Worm (Caenorhabditis elegans): ENCODE measurements around the gene F09E5.3.

Gene F09E5.3

ce11 chrII:5373275-5374047 lies at the start of gene F09E5.3, which contains the start of gene agt-2:
F09E5.3 (plus strand) TSS chrII:5373997.
agt-2 (minus strand) TSS chrII:5373827.
- TF ChIP-seq ceh-14 (tag; optimal IDR thresholded peaks at IDR 0.05) = no peak
- no peak for TF ChIP-seq hlh-6 (tag; optimal IDR thresholded peaks at IDR 0.05)
- TF ChIP-seq madf-2 (tag; optimal IDR thresholded peaks at IDR 0.05) = peak; percentile 39
- no peak for TF ChIP-seq mec-3 (tag; optimal IDR thresholded peaks at IDR 0.05; ENCODE audit: borderline replicate concordance)
- TF ChIP-seq nhr-11 (tag; optimal IDR thresholded peaks at IDR 0.05) = no peak
- no peak for TF ChIP-seq hlh-8 (tag; optimal IDR thresholded peaks at IDR 0.05)
- no peak for TF ChIP-seq C08G9.2 (tag; optimal IDR thresholded peaks at IDR 0.05)
- TF ChIP-seq ets-4 (tag; optimal IDR thresholded peaks at IDR 0.05) = peak; percentile 47
- peak; percentile 31 for TF ChIP-seq ref-2 (tag; optimal IDR thresholded peaks at IDR 0.05)
- TF ChIP-seq odd-2 (tag; optimal IDR thresholded peaks at IDR 0.05) = no peak
- TF ChIP-seq pqm-1 (tag; optimal IDR thresholded peaks at IDR 0.05) = no peak
- TF ChIP-seq pha-2 (tag; optimal IDR thresholded peaks at IDR 0.05) = no peak
- no peak for TF ChIP-seq pag-3 (tag; optimal IDR thresholded peaks at IDR 0.05; ENCODE audit: borderline replicate concordance)
- no peak for TF ChIP-seq lin-11 (tag; optimal IDR thresholded peaks at IDR 0.05)
- peak; percentile 42 for TF ChIP-seq hlh-30 (tag; optimal IDR thresholded peaks at IDR 0.05; ENCODE audit: insufficient read depth)
- TF ChIP-seq pros-1 (tag; optimal IDR thresholded peaks at IDR 0.05) = no peak
- no peak for TF ChIP-seq dmd-4 (tag; optimal IDR thresholded peaks at IDR 0.05; ENCODE audit: borderline replicate concordance)
- no peak for TF ChIP-seq eyg-1 (tag; optimal IDR thresholded peaks at IDR 0.05)
- peak; percentile 57 for TF ChIP-seq ceh-34 (tag; optimal IDR thresholded peaks at IDR 0.05)
- no peak for TF ChIP-seq elt-4 (tag; optimal IDR thresholded peaks at IDR 0.05)
- TF ChIP-seq unc-42 (tag; optimal IDR thresholded peaks at IDR 0.05) = peak; percentile 65
- TF ChIP-seq ceh-48 (tag; optimal IDR thresholded peaks at IDR 0.05) = peak; percentile 40
- no peak for TF ChIP-seq che-1 (tag; optimal IDR thresholded peaks at IDR 0.05)
- no peak for TF ChIP-seq hlh-15 (tag; optimal IDR thresholded peaks at IDR 0.05)
- no peak for TF ChIP-seq K09A11.1 (tag; optimal IDR thresholded peaks at IDR 0.05; ENCODE audit: insufficient read depth)
- no peak for TF ChIP-seq sox-4 (tag; optimal IDR thresholded peaks at IDR 0.05)
- TF ChIP-seq zip-5 (tag; optimal IDR thresholded peaks at IDR 0.05) = no peak
- TF ChIP-seq ceh-2 (tag; optimal IDR thresholded peaks at IDR 0.05) = peak; percentile 7
- no peak for TF ChIP-seq gmeb-2 (tag; optimal IDR thresholded peaks at IDR 0.05)
- no peak for TF ChIP-seq npax-4 (tag; optimal IDR thresholded peaks at IDR 0.05)
- no peak for TF ChIP-seq K02D7.2 (tag; optimal IDR thresholded peaks at IDR 0.05)
- TF ChIP-seq unc-3 (GFP tag; conservative IDR thresholded peaks at IDR 0.05) = no peak
- no peak for TF ChIP-seq unc-3 (tag; optimal IDR thresholded peaks at IDR 0.05)
- TF ChIP-seq ceh-19 (GFP tag; optimal IDR thresholded peaks at IDR 0.05) = no peak
- TF ChIP-seq Y22D7AL.16 (tag; optimal IDR thresholded peaks at IDR 0.05) = peak; percentile 1
- TF ChIP-seq fax-1 (tag; optimal IDR thresholded peaks at IDR 0.05) = no peak
- no peak for TF ChIP-seq nhr-232 (tag; optimal IDR thresholded peaks at IDR 0.05)
- TF ChIP-seq pax-1 (tag; optimal IDR thresholded peaks at IDR 0.05) = no peak
- TF ChIP-seq ceh-30 (tag; optimal IDR thresholded peaks at IDR 0.05) = peak; percentile 92
- no peak for TF ChIP-seq lim-6 (tag; optimal IDR thresholded peaks at IDR 0.05)
- no peak for TF ChIP-seq syd-9 (tag; optimal IDR thresholded peaks at IDR 0.05)
- no peak for TF ChIP-seq T23F11.4 (GFP tag; optimal IDR thresholded peaks at IDR 0.05)
- TF ChIP-seq sox-2 (GFP tag; IDR thresholded peaks at IDR 0.05) = no peak
- TF ChIP-seq unc-55 (GFP tag; optimal IDR thresholded peaks at IDR 0.05) = peak; percentile 8
- TF ChIP-seq pha-4 (tag; optimal IDR thresholded peaks at IDR 0.05) = no peak
- TF ChIP-seq ceh-31 (tag; optimal IDR thresholded peaks at IDR 0.05) = peak; percentile 42
- no peak for TF ChIP-seq ttx-3 (tag; optimal IDR thresholded peaks at IDR 0.05)
- TF ChIP-seq tbx-2 (tag; optimal IDR thresholded peaks at IDR 0.05) = peak; percentile 55
- no peak for TF ChIP-seq rnt-1 (tag; optimal IDR thresholded peaks at IDR 0.05)
- TF ChIP-seq fkh-10 (GFP tag; optimal IDR thresholded peaks at IDR 0.05) = no peak
- peak; percentile 81 for TF ChIP-seq nfya-1 (tag; optimal IDR thresholded peaks at IDR 0.05)
- no peak for TF ChIP-seq ama-1 (optimal IDR thresholded peaks at IDR 0.05)
- no peak for TF ChIP-seq hlh-13 (GFP tag; optimal IDR thresholded peaks at IDR 0.05)

All from whole organism, late embryonic.